Worm (Caenorhabditis elegans): ENCODE results near the gene ani-2.

The ani-2 gene

ce11 chrII:6383183-6383695, 18.1 kb upstream of the ani-2 start, which contains the start of gene F58F12.1:
F58F12.1 (plus strand) TSS chrII:6383645.
- no peak for TF ChIP-seq lsy-12 (tag; optimal IDR thresholded peaks at IDR 0.05)
- TF ChIP-seq ztf-11 (tag; optimal IDR thresholded peaks at IDR 0.05), result no peak
- TF ChIP-seq jun-1 (tag; optimal IDR thresholded peaks at IDR 0.05), result no peak
- TF ChIP-seq fkh-2 (tag; optimal IDR thresholded peaks at IDR 0.05), result no peak
- TF ChIP-seq mml-1 (tag; optimal IDR thresholded peaks at IDR 0.05), result no peak
- no peak for TF ChIP-seq ama-1 (optimal IDR thresholded peaks at IDR 0.05)
- TF ChIP-seq nhr-67 (tag; optimal IDR thresholded peaks at IDR 0.05), result no peak
- TF ChIP-seq sea-2 (GFP tag; optimal IDR thresholded peaks at IDR 0.05), result no peak
- no peak for TF ChIP-seq eor-1 (tag; optimal IDR thresholded peaks at IDR 0.05)
- no peak for TF ChIP-seq elt-3 (tag; optimal IDR thresholded peaks at IDR 0.05)
- no peak for TF ChIP-seq egl-27 (tag; optimal IDR thresholded peaks at IDR 0.05)
- no peak for TF ChIP-seq ceh-82 (tag; optimal IDR thresholded peaks at IDR 0.05)
- no peak for TF ChIP-seq zag-1 (tag; optimal IDR thresholded peaks at IDR 0.05)
- peak; percentile 70 for TF ChIP-seq nhr-43 (tag; optimal IDR thresholded peaks at IDR 0.05; ENCODE audit: poor library complexity, severe bottlenecking)
- no peak for TF ChIP-seq nhr-237 (tag; optimal IDR thresholded peaks at IDR 0.05)
- TF ChIP-seq ceh-9 (tag; optimal IDR thresholded peaks at IDR 0.05), result no peak
- TF ChIP-seq fos-1 (tag; optimal IDR thresholded peaks at IDR 0.05), result no peak
- TF ChIP-seq ZK546.5 (tag; optimal IDR thresholded peaks at IDR 0.05), result no peak
- no peak for TF ChIP-seq daf-12 (tag; optimal IDR thresholded peaks at IDR 0.05)
- TF ChIP-seq nhr-28 (tag; optimal IDR thresholded peaks at IDR 0.05), result no peak
- no peak for TF ChIP-seq ceh-28 (tag; optimal IDR thresholded peaks at IDR 0.05)
- no peak for TF ChIP-seq unc-62 (GFP tag; optimal IDR thresholded peaks at IDR 0.05)
- no peak for TF ChIP-seq ceh-16 (tag; optimal IDR thresholded peaks at IDR 0.05)
- no peak for TF ChIP-seq ztf-4 (tag; optimal IDR thresholded peaks at IDR 0.05)
- peak; percentile 57 for TF ChIP-seq nhr-25 (tag; optimal IDR thresholded peaks at IDR 0.05)
- TF ChIP-seq lin-39 (tag; optimal IDR thresholded peaks at IDR 0.05), result peak; percentile 11
- no peak for TF ChIP-seq skn-1 (tag; optimal IDR thresholded peaks at IDR 0.05)
- no peak for TF ChIP-seq nhr-77 (tag; optimal IDR thresholded peaks at IDR 0.05)
- peak; percentile 20 for TF ChIP-seq elt-2 (tag; optimal IDR thresholded peaks at IDR 0.05)
- TF ChIP-seq nfya-1 (tag; optimal IDR thresholded peaks at IDR 0.05; ENCODE audit: insufficient read depth), result peak; percentile 72
- TF ChIP-seq snpc-4 (tag; optimal IDR thresholded peaks at IDR 0.05), result peak; percentile 87
- TF ChIP-seq nhr-23 (tag; optimal IDR thresholded peaks at IDR 0.05), result peak; percentile 56
- TF ChIP-seq egl-5 (tag; optimal IDR thresholded peaks at IDR 0.05), result peak; percentile 46
- peak; percentile 56 for TF ChIP-seq hmg-11 (tag; optimal IDR thresholded peaks at IDR 0.05)
- TF ChIP-seq R02D3.7 (tag; optimal IDR thresholded peaks at IDR 0.05), result no peak
- TF ChIP-seq unc-39 (tag; optimal IDR thresholded peaks at IDR 0.05), result no peak
- TF ChIP-seq mdl-1 (tag; optimal IDR thresholded peaks at IDR 0.05), result no peak
- no peak for TF ChIP-seq nhr-12 (tag; optimal IDR thresholded peaks at IDR 0.05)
- peak; percentile 8 for TF ChIP-seq pqm-1 (tag; optimal IDR thresholded peaks at IDR 0.05)
- TF ChIP-seq nhr-11 (tag; optimal IDR thresholded peaks at IDR 0.05), result no peak
- TF ChIP-seq lin-15B (tag; optimal IDR thresholded peaks at IDR 0.05), result peak; percentile 94
- TF ChIP-seq pha-4 (tag; optimal IDR thresholded peaks at IDR 0.05), result peak; percentile 80
- TF ChIP-seq elt-1 (tag; optimal IDR thresholded peaks at IDR 0.05), result no peak
- no peak for TF ChIP-seq aly-2 (tag; optimal IDR thresholded peaks at IDR 0.05)
- TF ChIP-seq nhr-76 (tag; optimal IDR thresholded peaks at IDR 0.05), result no peak
- TF ChIP-seq tbx-2 (tag; optimal IDR thresholded peaks at IDR 0.05), result no peak
- TF ChIP-seq fkh-10 (GFP tag; optimal IDR thresholded peaks at IDR 0.05), result no peak

- TF ChIP-seq zag-1 (tag; optimal IDR thresholded peaks at IDR 0.05), result no peak
- TF ChIP-seq fkh-10 (GFP tag; optimal IDR thresholded peaks at IDR 0.05), result no peak
- TF ChIP-seq egl-5 (tag; optimal IDR thresholded peaks at IDR 0.05), result no peak
- TF ChIP-seq ceh-9 (tag; optimal IDR thresholded peaks at IDR 0.05), result no peak
- TF ChIP-seq mdl-1 (tag; optimal IDR thresholded peaks at IDR 0.05), result no peak
- TF ChIP-seq sea-2 (GFP tag; optimal IDR thresholded peaks at IDR 0.05), result no peak
- TF ChIP-seq eor-1 (tag; optimal IDR thresholded peaks at IDR 0.05), result no peak
- TF ChIP-seq ceh-82 (tag; optimal IDR thresholded peaks at IDR 0.05), result no peak
- no peak for TF ChIP-seq nhr-28 (tag; optimal IDR thresholded peaks at IDR 0.05)
- no peak for TF ChIP-seq ceh-28 (tag; optimal IDR thresholded peaks at IDR 0.05)
- TF ChIP-seq elt-3 (tag; optimal IDR thresholded peaks at IDR 0.05), result no peak
- TF ChIP-seq nhr-77 (tag; optimal IDR thresholded peaks at IDR 0.05), result no peak
- no peak for TF ChIP-seq lin-15B (tag; optimal IDR thresholded peaks at IDR 0.05)
- no peak for TF ChIP-seq snpc-4 (tag; optimal IDR thresholded peaks at IDR 0.05)
- no peak for TF ChIP-seq jun-1 (tag; optimal IDR thresholded peaks at IDR 0.05)
- no peak for TF ChIP-seq pha-4 (tag; optimal IDR thresholded peaks at IDR 0.05)
- TF ChIP-seq nhr-237 (tag; optimal IDR thresholded peaks at IDR 0.05), result no peak
- TF ChIP-seq daf-12 (tag; optimal IDR thresholded peaks at IDR 0.05), result no peak
- TF ChIP-seq lsy-12 (tag; optimal IDR thresholded peaks at IDR 0.05), result no peak
Measured at ce11 chrII:6380866-6381265, 15.7 kb upstream of the ani-2 start, which contains the start of gene F58F12.12. F58F12.12 (plus strand) TSS chrII:6381166.

Measured in whole organism, L3 larva.